Fruit fly (Drosophila melanogaster) S2 (cell line): ENCODE results near the gene CG11674.

Experiments
- CG8478 ChIP-seq: fragments of >200 bp; optimal IDR thresholded peaks from 2 replicates; lab custom pipeline; 2018
- CTCF ChIP-seq, 2 experiments: fragments of >200 bp; optimal IDR thresholded peaks; 2 replicates each; lab custom pipeline; 2018

CG11674 gene

DNA sequence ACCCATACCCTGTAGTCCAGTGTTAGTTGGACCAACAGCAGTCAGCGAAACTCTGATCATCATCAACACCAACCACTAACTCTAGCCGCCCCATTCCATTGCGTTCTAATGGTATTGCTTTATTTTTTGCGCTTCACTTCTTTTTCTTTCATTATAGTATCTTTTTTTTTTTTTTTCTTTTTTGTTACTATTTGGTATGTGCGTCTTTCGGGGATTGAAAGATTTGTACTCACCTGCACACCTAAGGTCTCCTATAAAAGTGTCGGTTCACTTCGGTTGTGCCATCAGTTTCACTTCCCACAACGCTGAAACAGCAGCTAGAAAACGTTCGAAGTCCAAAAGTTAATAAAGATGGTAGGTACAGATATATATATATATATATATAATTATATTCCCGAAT lies 36.5 kb downstream of the CG11674 start, which contains the start of gene CG11585:
CG11585 (plus strand) TSS at position 301 of the 400 bp plus-strand sequence.
- TF ChIP-seq CG8478 (lab: Kevin White, UChicago) (no peak), CTCF (optimal IDR thresholded peaks at IDR 0.05; lab: Kevin White, UChicago) (no peak)

dm6 chrX:14186953-14187352 lies 38.7 kb downstream of the CG11674 start, which contains the start of gene CG12481:
TSS of gene CG12481 (plus strand) at chrX:14187253.
- TF ChIP-seq CG8478 (lab: Kevin White, UChicago) (no peak), CTCF (optimal IDR thresholded peaks at IDR 0.05; lab: Kevin White, UChicago) (no peak)

dm6 chrX:14184062-14184611 lies 41.5 kb downstream of the CG11674 start, which contains the start of gene CG32603:
TSS of gene CG32603 (plus strand) at chrX:14184561.
- TF ChIP-seq CTCF (optimal IDR thresholded peaks at IDR 0.05; lab: Kevin White, UChicago) = no peak
- no peak for TF ChIP-seq CG8478 (lab: Kevin White, UChicago)

- TF ChIP-seq CG8478 (lab: Kevin White, UChicago) (no peak), CTCF (optimal IDR thresholded peaks at IDR 0.05; lab: Kevin White, UChicago) (no peak)
Observed at dm6 chrX:14180728-14181127, 45.0 kb downstream of the CG11674 start, which contains the start of gene CG11584. TSS of gene CG11584 (plus strand) at chrX:14181028.

- TF ChIP-seq CTCF (optimal IDR thresholded peaks at IDR 0.05; lab: Kevin White, UChicago) (no peak), CG8478 (lab: Kevin White, UChicago) (no peak)
Observed at dm6 chrX:14176623-14177022, 49.1 kb downstream of the CG11674 start, which contains the start of gene CG11581. TSS of gene CG11581 (plus strand) at chrX:14176923.

- no peak for TF ChIP-seq CG8478 (lab: Kevin White, UChicago)
- no peak for TF ChIP-seq CTCF (optimal IDR thresholded peaks at IDR 0.05; lab: Kevin White, UChicago)
Observed at dm6 chrX:14175663-14176062, 50.0 kb downstream of the CG11674 start.
